Worm (Caenorhabditis elegans) whole organism, L4 larva: ENCODE data around the gene spp-28.

Experiments used
- D1046.2 ChIP-seq: fragments of 200-800 bp; sonication (Bioruptor generic); IDR thresholded peaks from 2 replicates; pipeline ENCODE4 v1.3.6; 2022; ENCODE audit warnings: missing genetic modification characterization, missing compliant biosample characterization
- T20F7.1 ChIP-seq: fragments of 200-800 bp; sonication (Bioruptor generic); optimal IDR thresholded peaks from 2 replicates; lab custom pipeline; 2018; ENCODE audit warnings: mild to moderate bottlenecking, missing genetic modification characterization, missing compliant biosample characterization
- T26A8.4 ChIP-seq: fragments of 200-800 bp; sonication (Bioruptor generic); IDR thresholded peaks from 2 replicates; pipeline ENCODE4 v1.3.6; 2022; ENCODE audit warnings: missing genetic modification characterization, missing compliant biosample characterization
- Y105C5A.15 ChIP-seq: fragments of 200-800 bp; sonication (Bioruptor generic); IDR thresholded peaks from 2 replicates; pipeline ENCODE4 v1.3.6; 2022; ENCODE audit warnings: missing genetic modification characterization, missing compliant biosample characterization
- Y48G9A.11 ChIP-seq: fragments of 200-800 bp; sonication (Bioruptor generic); IDR thresholded peaks from 2 replicates; pipeline ENCODE4 v1.3.6; 2022; ENCODE audit warnings: missing genetic modification reagents, missing genetic modification characterization, missing compliant biosample characterization
- Y75B8A.6 ChIP-seq: fragments of 200-800 bp; sonication (Bioruptor generic); IDR thresholded peaks from 2 replicates; pipeline ENCODE4 v1.3.6; 2022; ENCODE audit warnings: missing genetic modification reagents, missing genetic modification characterization, missing compliant biosample characterization
- aha-1 ChIP-seq: fragments of 150-350 bp; peaks from one replicate; lab custom pipeline; 2014; ENCODE audit warnings: missing biosample characterization, missing genetic modification characterization
- aly-2 ChIP-seq: sonication (generic microtip); optimal IDR thresholded peaks from 2 replicates; lab custom pipeline; 2018; ENCODE audit warnings: missing biosample characterization, missing genetic modification characterization
- attf-4 ChIP-seq: sonication (generic microtip); optimal IDR thresholded peaks from 3 replicates; lab custom pipeline; 2017; ENCODE audit warnings: missing biosample characterization, missing genetic modification characterization
- ceh-44 ChIP-seq: fragments of 200-800 bp; sonication (Bioruptor generic); IDR thresholded peaks from 2 replicates; pipeline ENCODE4 v1.3.6; 2022; ENCODE audit warnings: missing genetic modification reagents, missing genetic modification characterization, missing compliant biosample characterization
- ceh-82 ChIP-seq: sonication (generic microtip); optimal IDR thresholded peaks from 2 replicates; lab custom pipeline; 2017; ENCODE audit warnings: missing biosample characterization, missing genetic modification characterization
- ces-1 ChIP-seq: fragments of 150-350 bp; sonication (generic microtip); optimal IDR thresholded peaks from 4 replicates; lab custom pipeline; 2014; ENCODE audit warnings: missing biosample characterization, missing genetic modification reagents, missing genetic modification characterization
- ctbp-1 ChIP-seq: fragments of 200-800 bp; sonication (Bioruptor generic); IDR thresholded peaks from 2 replicates; pipeline ENCODE4 v1.3.6; 2022; ENCODE audit warnings: missing genetic modification reagents, missing genetic modification characterization, missing compliant biosample characterization
- daf-12 ChIP-seq: fragments of 150-350 bp; optimal IDR thresholded peaks from 2 replicates; lab custom pipeline; 2014; ENCODE audit warnings: missing biosample characterization, missing genetic modification reagents, missing genetic modification characterization
- daf-16 ChIP-seq, 3 experiments: sonication (generic microtip); optimal IDR thresholded peaks; 2 replicates each; lab custom pipeline; 2016 to 2017; ENCODE audit warnings: missing genetic modification characterization in 3 of 3, missing genetic modification reagents in 3 of 3, mild to moderate bottlenecking in 2 of 3, missing compliant biosample characterization in 2 of 3, missing biosample characterization in 1 of 3, moderate library complexity in 1 of 3
- dmd-9 ChIP-seq: fragments of 200-800 bp; sonication (Bioruptor generic); IDR thresholded peaks from 2 replicates; pipeline ENCODE4 v1.3.6; 2022; ENCODE audit warnings: missing genetic modification reagents, missing genetic modification characterization, missing compliant biosample characterization
- egl-27 ChIP-seq: sonication (generic microtip); optimal IDR thresholded peaks from 3 replicates; lab custom pipeline; 2017; ENCODE audit warnings: missing biosample characterization, missing genetic modification reagents, missing genetic modification characterization
- egl-43 ChIP-seq: fragments of 200-800 bp; sonication (Bioruptor generic); IDR thresholded peaks from 2 replicates; pipeline ENCODE4 v1.3.6; 2022; ENCODE audit warnings: missing genetic modification reagents, missing genetic modification characterization, missing compliant biosample characterization
- fos-1 ChIP-seq: fragments of 150-350 bp; optimal IDR thresholded peaks from 2 replicates; lab custom pipeline; 2014; ENCODE audit warnings: missing biosample characterization, missing genetic modification characterization
- gei-8 ChIP-seq: fragments of 200-800 bp; sonication (Bioruptor generic); optimal IDR thresholded peaks from 2 replicates; lab custom pipeline; 2018; ENCODE audit warnings: mild to moderate bottlenecking, missing genetic modification characterization, missing compliant biosample characterization
- hif-1 ChIP-seq, 2 experiments: sonication (generic microtip); optimal IDR thresholded peaks; 2 replicates each; lab custom pipeline; 2016 to 2017; ENCODE audit warnings: missing compliant biosample characterization in 2 of 2, missing genetic modification characterization in 2 of 2, missing genetic modification reagents in 2 of 2, missing genotype in 2 of 2, mild to moderate bottlenecking in 1 of 2
- hlh-30 ChIP-seq: sonication (generic microtip); optimal IDR thresholded peaks from 2 replicates; lab custom pipeline; 2017; ENCODE audit warnings: antibody characterized with exemption, mild to moderate bottlenecking, missing genetic modification characterization, missing compliant biosample characterization; ENCODE audit not compliant: insufficient read depth
- hmg-1.1 ChIP-seq: fragments of 200-800 bp; sonication (Bioruptor generic); IDR thresholded peaks from 2 replicates; pipeline ENCODE4 v1.3.6; 2022; ENCODE audit warnings: missing genetic modification reagents, missing genetic modification characterization, missing compliant biosample characterization
- jun-1 ChIP-seq: fragments of 150-350 bp; optimal IDR thresholded peaks from 2 replicates; lab custom pipeline; 2014; ENCODE audit warnings: missing biosample characterization, missing genetic modification reagents, missing genetic modification characterization
- lim-7 ChIP-seq: fragments of 200-800 bp; sonication (Bioruptor generic); IDR thresholded peaks from 2 replicates; pipeline ENCODE4 v1.3.6; 2022; ENCODE audit warnings: missing genetic modification characterization, missing compliant biosample characterization
- lin-1 ChIP-seq: fragments of 200-800 bp; sonication (Bioruptor generic); IDR thresholded peaks from 2 replicates; pipeline ENCODE4 v1.3.6; 2022; ENCODE audit warnings: missing genetic modification reagents, missing genetic modification characterization, missing compliant biosample characterization
- lin-38 ChIP-seq: fragments of 200-800 bp; sonication (Bioruptor generic); IDR thresholded peaks from 2 replicates; pipeline ENCODE4 v1.3.6; 2022; ENCODE audit warnings: missing genetic modification reagents, missing genetic modification characterization, missing compliant biosample characterization
- madf-5 ChIP-seq, 2 experiments: fragments of 200-800 bp; sonication (Bioruptor generic); IDR thresholded peaks; 2 replicates each; pipeline ENCODE4 v1.3.6; 2022; ENCODE audit warnings: missing compliant biosample characterization in 2 of 2, missing genetic modification characterization in 2 of 2
- madf-9 ChIP-seq: fragments of 200-800 bp; sonication (Bioruptor generic); conservative IDR thresholded peaks from 2 replicates; pipeline ENCODE4 v1.3.6; 2022; ENCODE audit warnings: missing genetic modification reagents, missing genetic modification characterization, missing compliant biosample characterization
- mdt-29 ChIP-seq: fragments of 200-800 bp; sonication (Bioruptor generic); IDR thresholded peaks from 2 replicates; pipeline ENCODE4 v1.3.6; 2022; ENCODE audit warnings: missing genetic modification reagents, missing genetic modification characterization, missing compliant biosample characterization
- nhr-10 ChIP-seq: fragments of 150-350 bp; optimal IDR thresholded peaks from 2 replicates; lab custom pipeline; 2014; ENCODE audit warnings: missing biosample characterization, missing genetic modification characterization
- nhr-25 ChIP-seq: sonication (generic microtip); optimal IDR thresholded peaks from 2 replicates; lab custom pipeline; 2017; ENCODE audit warnings: missing genetic modification characterization, mild to moderate bottlenecking, missing compliant biosample characterization, antibody characterized with exemption, moderate library complexity, borderline replicate concordance; ENCODE audit not compliant: insufficient read depth
- nhr-28 ChIP-seq: fragments of 150-350 bp; optimal IDR thresholded peaks from 2 replicates; lab custom pipeline; 2014; ENCODE audit warnings: missing biosample characterization, missing genetic modification characterization
- nhr-41 ChIP-seq: fragments of 200-800 bp; sonication (Bioruptor generic); IDR thresholded peaks from 2 replicates; pipeline ENCODE4 v1.3.6; 2022; ENCODE audit warnings: missing genetic modification reagents, missing genetic modification characterization, missing compliant biosample characterization
- nhr-6 ChIP-seq: fragments of 150-350 bp; optimal IDR thresholded peaks from 2 replicates; lab custom pipeline; 2014; ENCODE audit warnings: missing biosample characterization, missing genetic modification characterization
- nhr-76 ChIP-seq: fragments of 150-350 bp; optimal IDR thresholded peaks from 2 replicates; lab custom pipeline; 2014; ENCODE audit warnings: missing biosample characterization, missing genetic modification characterization
- rbr-2 ChIP-seq: sonication (generic microtip); optimal IDR thresholded peaks from 2 replicates; lab custom pipeline; 2016; ENCODE audit warnings: missing genotype, missing genetic modification characterization, missing compliant biosample characterization
- skn-1 ChIP-seq: fragments of 150-350 bp; optimal IDR thresholded peaks from 2 replicates; lab custom pipeline; 2014; ENCODE audit warnings: missing biosample characterization, missing genetic modification characterization
- snpc-1.2 ChIP-seq: fragments of 200-800 bp; sonication (Bioruptor generic); IDR thresholded peaks from 2 replicates; pipeline ENCODE4 v1.3.6; 2022; ENCODE audit warnings: missing genetic modification reagents, missing genetic modification characterization, missing compliant biosample characterization
- snpc-4 ChIP-seq: fragments of 150-350 bp; optimal IDR thresholded peaks from 2 replicates; lab custom pipeline; 2014; ENCODE audit warnings: missing biosample characterization, missing genetic modification characterization
- spr-1 ChIP-seq: sonication (generic microtip); optimal IDR thresholded peaks from 2 replicates; lab custom pipeline; 2016; ENCODE audit warnings: mild to moderate bottlenecking, missing genetic modification characterization, missing compliant biosample characterization
- tag-97 ChIP-seq: fragments of 200-800 bp; sonication (Bioruptor generic); IDR thresholded peaks from 2 replicates; pipeline ENCODE4 v1.3.6; 2022; ENCODE audit warnings: missing genetic modification characterization, missing compliant biosample characterization
- unc-130 ChIP-seq: sonication (generic microtip); optimal IDR thresholded peaks from 2 replicates; lab custom pipeline; 2016; ENCODE audit warnings: missing genetic modification reagents, missing genetic modification characterization, missing compliant biosample characterization
- unc-39 ChIP-seq: sonication (generic microtip); optimal IDR thresholded peaks from 2 replicates; lab custom pipeline; 2017; ENCODE audit warnings: missing biosample characterization, missing genetic modification characterization
- unc-62 ChIP-seq, 3 experiments: fragments of 150-350 bp in 1 of 3; sonication (generic microtip); optimal IDR thresholded peaks in 2 of 3; peaks in 1 of 3; 1 replicate in 1 of 3; 2 replicates in 2 of 3; lab custom pipeline; 2014 to 2017; ENCODE audit warnings: missing biosample characterization in 3 of 3, missing genetic modification characterization in 3 of 3, missing genetic modification reagents in 3 of 3, missing genotype in 1 of 3
- zag-1 ChIP-seq: fragments of 150-350 bp; optimal IDR thresholded peaks from 2 replicates; lab custom pipeline; 2014; ENCODE audit warnings: missing biosample characterization, missing genetic modification characterization
- zfp-2 ChIP-seq: sonication (generic microtip); optimal IDR thresholded peaks from 2 replicates; lab custom pipeline; 2016; ENCODE audit warnings: mild to moderate bottlenecking, missing genetic modification characterization, missing compliant biosample characterization
- zip-2 ChIP-seq: fragments of 150-350 bp; optimal IDR thresholded peaks from 2 replicates; lab custom pipeline; 2014; ENCODE audit warnings: missing biosample characterization, missing genetic modification characterization
- ztf-11 ChIP-seq: fragments of 150-350 bp; optimal IDR thresholded peaks from 2 replicates; lab custom pipeline; 2014; ENCODE audit warnings: missing biosample characterization, missing genetic modification characterization

Gene spp-28

DNA sequence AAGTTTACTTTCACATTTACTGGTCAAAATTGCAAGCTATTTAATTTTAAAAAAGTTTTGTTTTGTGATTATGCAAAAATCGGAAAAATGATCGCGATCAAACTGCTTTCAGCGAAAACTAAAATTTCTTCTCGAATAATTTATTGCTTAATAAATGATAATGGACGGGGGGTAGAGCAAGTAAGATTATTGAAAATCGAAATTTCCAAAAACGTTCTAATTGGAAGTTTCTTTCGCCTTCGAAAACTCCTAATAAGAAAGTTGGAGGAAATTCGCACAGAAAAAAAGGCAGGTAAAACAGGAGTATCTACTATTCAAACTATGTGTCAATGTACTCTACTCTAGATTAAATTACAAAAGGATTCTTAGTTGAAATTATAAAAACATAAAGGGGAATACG, 17.9 kb downstream of the spp-28 start (continued):
- TF ChIP-seq aly-2 (tag; lab: Kevin White, UChicago) (peak; percentile 84), lim-7 (GFP tag; lab: Robert Waterston, UW) (0 out of 2 replicates have a peak, but pooled peaks have one; percentile 6), nhr-28 (no peak), ctbp-1 (GFP tag; lab: Robert Waterston, UW) (0 out of 2 replicates have a peak, but pooled peaks have one; percentile 29), Y48G9A.11 (GFP tag; lab: Robert Waterston, UW) (peak; percentile 60), unc-130 (GFP tag; lab: Kevin White, UChicago) (peak; percentile 45), zfp-2 (no peak), skn-1 (no peak), daf-16 (GFP tag; optimal IDR thresholded peaks at IDR 0.05; lab: Kevin White, UChicago) (peak in 1 of 2 experiments; percentile 36), daf-16 (tag; optimal IDR thresholded peaks at IDR 0.05; lab: Kevin White, UChicago) (no peak)

DNA sequence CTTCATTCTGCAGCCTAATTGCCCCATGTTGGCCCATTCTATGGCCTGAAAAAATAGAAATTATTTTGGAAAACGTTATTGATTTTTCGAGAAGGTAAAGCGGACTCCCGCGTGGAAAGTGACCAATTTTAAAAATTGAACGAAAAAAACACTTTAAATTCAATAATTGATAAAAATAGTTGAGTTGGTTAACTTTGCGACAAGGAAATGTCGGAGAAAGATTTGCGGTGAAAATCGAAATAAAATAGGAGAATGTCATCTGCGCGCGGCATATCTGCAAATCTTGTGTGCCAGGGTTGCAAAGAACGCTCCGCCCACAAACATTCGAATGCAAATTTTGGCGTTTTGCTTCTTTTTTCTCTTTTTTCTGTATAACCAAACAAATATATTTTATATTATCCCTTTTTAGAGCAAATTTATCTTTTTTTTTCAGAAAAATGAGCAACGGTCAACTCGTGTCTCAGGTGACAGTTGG, 19.2 kb downstream of the spp-28 start, which contains the start of the genes rnf-121 and C16C10.4:
rnf-121 (minus strand) TSS at position 51 of the 475 bp plus-strand sequence.
C16C10.4 (plus strand) TSS at position 434 of the 475 bp plus-strand sequence.
- TF ChIP-seq nhr-25 (no peak), nhr-10 (tag; lab: Kevin White, UChicago) (no peak), ztf-11 (tag; lab: Kevin White, UChicago) (no peak), snpc-4 (no peak), egl-43 (no peak), gei-8 (GFP tag; lab: Kevin White, UChicago) (no peak), attf-4 (tag; lab: Kevin White, UChicago) (no peak), T20F7.1 (GFP tag; lab: Kevin White, UChicago) (no peak), lin-38 (peak; percentile 74), Y105C5A.15 (no peak), zip-2 (peak; percentile 23), snpc-1.2 (peak; percentile 46; the same call in 1 of the 2 replicates), nhr-6 (tag; lab: Kevin White, UChicago) (peak; percentile 67), daf-12 (no peak), madf-5 (GFP tag; IDR thresholded peaks at IDR 0.05; lab: Robert Waterston, UW) (no peak), rbr-2 (tag; lab: Kevin White, UChicago) (peak; percentile 54), lin-1 (GFP tag; lab: Robert Waterston, UW) (no peak), dmd-9 (no peak), ceh-44 (GFP tag; lab: Robert Waterston, UW) (no peak), hif-1 (tag; optimal IDR thresholded peaks at IDR 0.05; lab: Kevin White, UChicago) (peak in 1 of 2 experiments; percentile 36), jun-1 (tag; lab: Kevin White, UChicago) (no peak), T26A8.4 (GFP tag; lab: Robert Waterston, UW) (no peak; the same call in 1 of the 2 replicates), ces-1 (GFP tag; lab: Kevin White, UChicago) (no peak), spr-1 (tag; lab: Kevin White, UChicago) (peak; percentile 77), fos-1 (tag; lab: Kevin White, UChicago) (no peak), mdt-29 (GFP tag; lab: Robert Waterston, UW) (no peak), aha-1 (tag; lab: Kevin White, UChicago) (peak; percentile 45), unc-130 (GFP tag; lab: Kevin White, UChicago) (peak; percentile 82), zag-1 (tag; lab: Kevin White, UChicago) (no peak), hmg-1.1 (peak; percentile 63), unc-62 (GFP tag; optimal IDR thresholded peaks at IDR 0.05 in 1 of 2; lab: Kevin White, UChicago) (no peak), unc-62 (tag; optimal IDR thresholded peaks at IDR 0.05; lab: Kevin White, UChicago) (no peak), madf-9 (GFP tag; lab: Robert Waterston, UW) (no peak), lim-7 (GFP tag; lab: Robert Waterston, UW) (peak; percentile 58; the same call in 1 of the 2 replicates), nhr-41 (GFP tag; lab: Robert Waterston, UW) (no peak), Y48G9A.11 (GFP tag; lab: Robert Waterston, UW) (peak; percentile 63; the same call in 1 of the 2 replicates), hlh-30 (tag; lab: Kevin White, UChicago) (no peak), egl-27 (tag; lab: Kevin White, UChicago) (no peak), D1046.2 (no peak), nhr-76 (no peak), Y75B8A.6 (no peak), tag-97 (no peak), ceh-82 (tag; lab: Kevin White, UChicago) (no peak), unc-39 (no peak)
